Fruit fly (Drosophila melanogaster) whole organism, wandering third instar larva: ENCODE data around the gene laf.

Experiments
- Dfd ChIP-seq: fragments of >200 bp; optimal IDR thresholded peaks from 2 replicates; lab custom pipeline; 2017; ENCODE audit warnings: missing biosample characterization, missing genetic modification characterization
- Hr78 ChIP-seq: fragments of >200 bp; optimal IDR thresholded peaks from 2 replicates; lab custom pipeline; 2017; ENCODE audit warnings: missing biosample characterization, missing genetic modification characterization
- OdsH ChIP-seq: fragments of 200-800 bp; sonication (Bioruptor generic); optimal IDR thresholded peaks from 2 replicates; lab custom pipeline; 2016; ENCODE audit warnings: missing biosample characterization, mild to moderate bottlenecking, missing genetic modification characterization
- Sp1 ChIP-seq: fragments of 200-800 bp; sonication (Bioruptor generic); optimal IDR thresholded peaks from 3 replicates; lab custom pipeline; 2019; ENCODE audit warnings: missing biosample characterization, mild to moderate bottlenecking, missing genetic modification characterization, moderate library complexity
- Vsx2 ChIP-seq: fragments of 200-300, 225-300 bp; sonication (Bioruptor generic); optimal IDR thresholded peaks from 2 replicates; lab custom pipeline; 2018; ENCODE audit warnings: missing biosample characterization, missing genetic modification characterization; ENCODE audit not compliant: partially characterized antibody
- br ChIP-seq: fragments of 200-800 bp; sonication (Bioruptor generic); optimal IDR thresholded peaks from 2 replicates; lab custom pipeline; 2016; ENCODE audit warnings: missing biosample characterization, missing genetic modification characterization
- dl ChIP-seq, 2 experiments: fragments of 175-275, 200-275 bp in 1 of 2; fragments of 200-275 bp in 1 of 2; sonication (Bioruptor generic); optimal IDR thresholded peaks; lab custom pipeline; 2018; ENCODE audit warnings: mild to moderate bottlenecking in 2 of 2, missing biosample characterization in 2 of 2, missing genetic modification characterization in 2 of 2, moderate library complexity in 2 of 2; ENCODE audit not compliant: partially characterized antibody in 2 of 2, insufficient read depth in 1 of 2
- foxo ChIP-seq, 2 experiments: fragments of 200-800 bp; sonication (Bioruptor generic); optimal IDR thresholded peaks; 2 replicates in 1 of 2; 3 replicates in 1 of 2; lab custom pipeline; 2016 to 2017; ENCODE audit warnings: missing biosample characterization in 2 of 2, missing genetic modification characterization in 2 of 2
- h ChIP-seq: fragments of 200-800 bp; sonication (Bioruptor generic); optimal IDR thresholded peaks from 3 replicates; lab custom pipeline; 2016; ENCODE audit warnings: missing biosample characterization, mild to moderate bottlenecking, missing genetic modification characterization
- jim ChIP-seq: fragments of 175-275, 200-325 bp; sonication (Bioruptor generic); optimal IDR thresholded peaks from 2 replicates; lab custom pipeline; 2016; ENCODE audit warnings: missing biosample characterization, mild to moderate bottlenecking, missing genetic modification characterization
- pan ChIP-seq: fragments of >200 bp; optimal IDR thresholded peaks from 2 replicates; lab custom pipeline; 2017
- psq ChIP-seq: fragments of 200-800 bp; sonication (Bioruptor generic); optimal IDR thresholded peaks from 3 replicates; lab custom pipeline; 2017; ENCODE audit warnings: missing biosample characterization, mild to moderate bottlenecking, missing genetic modification characterization, moderate library complexity

DNA sequence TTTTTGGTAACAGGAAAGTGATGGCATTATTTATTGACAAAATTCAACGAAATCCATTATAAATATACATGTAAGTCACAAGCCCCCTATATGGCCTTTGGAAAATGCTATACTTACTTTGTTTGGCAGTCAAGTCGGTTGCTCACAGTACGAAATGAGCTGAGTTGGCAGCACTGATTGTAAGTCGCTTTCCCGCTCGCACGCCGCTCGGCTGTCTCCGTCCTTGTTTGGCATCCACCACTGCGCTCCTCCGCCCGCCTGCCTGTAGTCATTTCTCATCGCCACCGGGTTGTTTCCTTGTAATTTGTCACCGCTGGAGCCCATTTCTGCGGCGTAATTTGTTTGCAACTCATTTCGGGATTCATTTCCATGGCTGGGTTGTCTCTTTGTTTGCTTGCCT is 44.7 kb downstream of the laf start:
- TF ChIP-seq Dfd, result no peak
- TF ChIP-seq foxo (GFP tag; optimal IDR thresholded peaks at IDR 0.05; lab: Kevin White, UChicago), result no peak
- TF ChIP-seq pan (lab: Kevin White, UChicago), result no peak
- no peak for TF ChIP-seq dl (GFP tag; optimal IDR thresholded peaks at IDR 0.05; lab: Kevin White, UChicago; ENCODE audit: insufficient read depth in 1 of 2, partially characterized antibody in 2 of 2)
- no peak for TF ChIP-seq Vsx2 (GFP tag; lab: Kevin White, UChicago)
- no peak for TF ChIP-seq h (GFP tag; lab: Kevin White, UChicago)
- no peak for TF ChIP-seq Hr78
- TF ChIP-seq br (GFP tag; lab: Kevin White, UChicago), result no peak
- TF ChIP-seq Sp1, result no peak
- TF ChIP-seq jim (GFP tag; lab: Kevin White, UChicago), result no peak
- TF ChIP-seq psq (GFP tag; lab: Kevin White, UChicago), result no peak
- no peak for TF ChIP-seq OdsH (GFP tag; lab: Kevin White, UChicago)
